Fruit fly (Drosophila melanogaster) whole organism, embryonic: ENCODE data around the gene Spn28Dc.

Experiments used
- Abd-B ChIP-seq: fragments of 200-800 bp; sonication (Bioruptor generic); optimal IDR thresholded peaks from 2 replicates; lab custom pipeline; 2018; ENCODE audit warnings: missing biosample characterization, mild to moderate bottlenecking, missing genetic modification characterization, moderate library complexity
- B-H2 ChIP-seq: fragments of 200-800 bp; sonication (Bioruptor generic); optimal IDR thresholded peaks from 2 replicates; lab custom pipeline; 2018; ENCODE audit warnings: missing biosample characterization, mild to moderate bottlenecking, missing genetic modification characterization
- CG11398 ChIP-seq: fragments of 200-800 bp; sonication (Bioruptor generic); optimal IDR thresholded peaks from 2 replicates; lab custom pipeline; 2016; ENCODE audit warnings: missing biosample characterization, missing genetic modification characterization
- CG11723 ChIP-seq: fragments of 200-800 bp; sonication (Bioruptor generic); optimal IDR thresholded peaks from 2 replicates; lab custom pipeline; 2017; ENCODE audit warnings: missing biosample characterization, mild to moderate bottlenecking, missing genetic modification characterization
- CG12942 ChIP-seq: fragments of 200-800 bp; sonication (Bioruptor generic); optimal IDR thresholded peaks from 3 replicates; lab custom pipeline; 2016; ENCODE audit warnings: missing biosample characterization, missing genetic modification characterization
- CG13287 ChIP-seq: fragments of 200-800 bp; sonication (Bioruptor generic); IDR thresholded peaks from 2 replicates; pipeline ENCODE4 v1.3.6; 2022; ENCODE audit warnings: missing biosample characterization, missing genetic modification characterization; ENCODE audit not compliant: partially characterized antibody
- CG13296 ChIP-seq: fragments of 200-800 bp; sonication (Bioruptor generic); optimal IDR thresholded peaks from 3 replicates; lab custom pipeline; 2018; ENCODE audit warnings: missing biosample characterization, mild to moderate bottlenecking, missing genetic modification characterization
- CG15696 ChIP-seq: fragments of 200-800 bp; sonication (Bioruptor generic); optimal IDR thresholded peaks from 2 replicates; lab custom pipeline; 2019; ENCODE audit warnings: missing biosample characterization, mild to moderate bottlenecking, missing genetic modification characterization, moderate library complexity
- CG1603 ChIP-seq: fragments of 200-800 bp; sonication (Bioruptor generic); optimal IDR thresholded peaks from 2 replicates; lab custom pipeline; 2019; ENCODE audit warnings: missing biosample characterization, mild to moderate bottlenecking, missing genetic modification characterization, moderate library complexity
- CG1792 ChIP-seq: fragments of 200-800 bp; sonication (Bioruptor generic); optimal IDR thresholded peaks from 2 replicates; lab custom pipeline; 2016; ENCODE audit warnings: missing biosample characterization, missing genetic modification characterization
- CG2712 ChIP-seq: fragments of 200-800 bp; optimal IDR thresholded peaks from 3 replicates; lab custom pipeline; 2019; ENCODE audit warnings: missing biosample characterization, mild to moderate bottlenecking, missing genetic modification characterization, moderate library complexity
- CG30403 ChIP-seq: fragments of 200-800 bp; sonication (Bioruptor generic); optimal IDR thresholded peaks from 3 replicates; lab custom pipeline; 2016; ENCODE audit warnings: missing biosample characterization, missing genetic modification characterization
- CG31441 ChIP-seq: fragments of 200-800 bp; sonication (Bioruptor generic); IDR thresholded peaks from 2 replicates; pipeline ENCODE4 v1.3.6; 2022; ENCODE audit warnings: missing biosample characterization, missing genetic modification characterization
- CG32532 ChIP-seq: fragments of 200-800 bp; sonication (Bioruptor generic); IDR thresholded peaks from 2 replicates; pipeline ENCODE4 v1.3.6; 2022; ENCODE audit warnings: missing biosample characterization, missing genetic modification characterization
- CG4617 ChIP-seq: fragments of 200-800 bp; sonication (Bioruptor generic); optimal IDR thresholded peaks from 3 replicates; lab custom pipeline; 2016; ENCODE audit warnings: missing biosample characterization, missing genetic modification characterization, borderline replicate concordance
- CG5245 ChIP-seq: fragments of 200-800 bp; sonication (Bioruptor generic); optimal IDR thresholded peaks from 3 replicates; lab custom pipeline; 2016; ENCODE audit warnings: missing biosample characterization, missing genetic modification characterization
- CG6175 ChIP-seq: fragments of 200-800 bp; sonication (Bioruptor generic); IDR thresholded peaks from 3 replicates; pipeline ENCODE4 v1.3.6; 2022; ENCODE audit warnings: missing biosample characterization, missing genetic modification characterization
- CG6654 ChIP-seq: fragments of 200-800 bp; sonication (Bioruptor generic); optimal IDR thresholded peaks from 2 replicates; lab custom pipeline; 2017; ENCODE audit warnings: missing biosample characterization, mild to moderate bottlenecking, missing genetic modification characterization
- CG6683 ChIP-seq: fragments of 200-800 bp; sonication (Bioruptor generic); optimal IDR thresholded peaks from 2 replicates; lab custom pipeline; 2017; ENCODE audit warnings: missing biosample characterization, mild to moderate bottlenecking, missing genetic modification characterization, missing genetic modification reagents
- CG7372 ChIP-seq: fragments of 200-800 bp; sonication (Bioruptor generic); IDR thresholded peaks from 2 replicates; pipeline ENCODE4 v1.3.6; 2022; ENCODE audit warnings: missing biosample characterization, missing genetic modification characterization
- CG8290 ChIP-seq, 3 experiments: fragments of 200-800 bp; sonication (Bioruptor generic); optimal IDR thresholded peaks; 2 replicates each; lab custom pipeline; 2016 to 2019; ENCODE audit warnings: missing biosample characterization in 3 of 3, missing genetic modification characterization in 3 of 3, mild to moderate bottlenecking in 2 of 3, moderate library complexity in 1 of 3
- CG8478 ChIP-seq: fragments of >200 bp; optimal IDR thresholded peaks from 2 replicates; lab custom pipeline; 2018
- CG9932 ChIP-seq: fragments of 200-800 bp; sonication (Bioruptor generic); IDR thresholded peaks from 2 replicates; pipeline ENCODE4 v1.3.6; 2022; ENCODE audit warnings: missing biosample characterization, missing genetic modification characterization
- CoRest ChIP-seq: fragments of 200-800 bp; sonication (Bioruptor generic); optimal IDR thresholded peaks from 3 replicates; lab custom pipeline; 2018; ENCODE audit warnings: missing biosample characterization, mild to moderate bottlenecking, missing genetic modification characterization, moderate library complexity
- Eip74EF ChIP-seq, 2 experiments: fragments of 200-800 bp in 1 of 2; fragments of >200 bp in 1 of 2; sonication (Bioruptor generic) in 1 of 2; optimal IDR thresholded peaks; 2 replicates each; lab custom pipeline; 2017 to 2019; ENCODE audit warnings: missing biosample characterization in 2 of 2, missing genetic modification characterization in 2 of 2, mild to moderate bottlenecking in 1 of 2, moderate library complexity in 1 of 2
- Ets97D ChIP-seq: fragments of 200-800 bp; sonication (Bioruptor generic); optimal IDR thresholded peaks from 3 replicates; lab custom pipeline; 2016; ENCODE audit warnings: missing biosample characterization, missing genetic modification characterization
- H15 ChIP-seq: fragments of 200-800 bp; sonication (Bioruptor generic); IDR thresholded peaks from 3 replicates; pipeline ENCODE4 v1.3.6; 2022; ENCODE audit warnings: missing biosample characterization, missing genetic modification characterization
- HmgZ ChIP-seq: fragments of 200-800 bp; sonication (Bioruptor generic); optimal IDR thresholded peaks from 2 replicates; lab custom pipeline; 2018; ENCODE audit warnings: missing biosample characterization, mild to moderate bottlenecking, missing genetic modification characterization
- Hmr ChIP-seq: fragments of 200-800 bp; sonication (Bioruptor generic); optimal IDR thresholded peaks from 3 replicates; lab custom pipeline; 2017; ENCODE audit warnings: mild to moderate bottlenecking, missing biosample characterization, missing genetic modification reagents, missing genetic modification characterization
- Sry-δ ChIP-seq: fragments of 200-800 bp; sonication (Bioruptor generic); optimal IDR thresholded peaks from 2 replicates; lab custom pipeline; 2016; ENCODE audit warnings: missing biosample characterization, missing genetic modification characterization
- Usf ChIP-seq: fragments of 200-800 bp; sonication (Bioruptor generic); optimal IDR thresholded peaks from 2 replicates; lab custom pipeline; 2017; ENCODE audit warnings: missing genotype, missing biosample characterization, missing genetic modification characterization
- ab ChIP-seq: fragments of 200-800 bp; sonication (Bioruptor generic); optimal IDR thresholded peaks from 2 replicates; lab custom pipeline; 2016; ENCODE audit warnings: missing biosample characterization, missing genetic modification characterization
- amos ChIP-seq: fragments of 200-800 bp; sonication (Bioruptor generic); IDR thresholded peaks from 2 replicates; pipeline ENCODE4 v1.3.6; 2022; ENCODE audit warnings: missing biosample characterization, missing genetic modification characterization; ENCODE audit not compliant: partially characterized antibody
- aop ChIP-seq: fragments of 200-800 bp; sonication (Bioruptor generic); IDR thresholded peaks from 2 replicates; pipeline ENCODE4 v1.3.6; 2022; ENCODE audit warnings: missing biosample characterization, missing genetic modification characterization
- bowl ChIP-seq: fragments of 200-800 bp; sonication (Bioruptor generic); IDR thresholded peaks from 2 replicates; pipeline ENCODE4 v1.3.6; 2022; ENCODE audit warnings: missing biosample characterization, missing genetic modification characterization
- dmrt11E ChIP-seq: fragments of 200-800 bp; sonication (Bioruptor generic); optimal IDR thresholded peaks from 3 replicates; lab custom pipeline; 2018; ENCODE audit warnings: missing biosample characterization, mild to moderate bottlenecking, missing genetic modification characterization, moderate library complexity
- dmrt99B ChIP-seq: fragments of 200-800 bp; sonication (Bioruptor generic); optimal IDR thresholded peaks from 2 replicates; lab custom pipeline; 2018; ENCODE audit warnings: missing biosample characterization, mild to moderate bottlenecking, missing genetic modification characterization, moderate library complexity
- ems ChIP-seq: fragments of 200-800 bp; sonication (Bioruptor generic); optimal IDR thresholded peaks from 3 replicates; lab custom pipeline; 2016; ENCODE audit warnings: missing biosample characterization, missing genetic modification characterization
- gem ChIP-seq: fragments of 200-800 bp; sonication (Bioruptor generic); optimal IDR thresholded peaks from 2 replicates; lab custom pipeline; 2019; ENCODE audit warnings: missing biosample characterization, mild to moderate bottlenecking, missing genetic modification characterization, moderate library complexity
- ind ChIP-seq: fragments of 200-800 bp; sonication (Bioruptor generic); optimal IDR thresholded peaks from 3 replicates; lab custom pipeline; 2016; ENCODE audit warnings: missing biosample characterization, missing genetic modification characterization
- insv ChIP-seq, 2 experiments: fragments of 200-800 bp; sonication (Bioruptor generic); optimal IDR thresholded peaks; 3 replicates each; lab custom pipeline; 2016 to 2018; ENCODE audit warnings: missing biosample characterization in 2 of 2, missing genetic modification characterization in 2 of 2
- nom ChIP-seq: fragments of 200-800 bp; sonication (Bioruptor generic); optimal IDR thresholded peaks from 2 replicates; lab custom pipeline; 2017; ENCODE audit warnings: missing biosample characterization, missing genetic modification characterization, mild to moderate bottlenecking, moderate library complexity, missing genetic modification reagents
- org-1 ChIP-seq: fragments of 200-800 bp; sonication (Bioruptor generic); optimal IDR thresholded peaks from 2 replicates; lab custom pipeline; 2017; ENCODE audit warnings: missing biosample characterization, missing genetic modification characterization
- prd ChIP-seq, 3 experiments: fragments of >200 bp in 2 of 3; fragments of 200-800 bp in 1 of 3; sonication (Bioruptor generic) in 1 of 3; optimal IDR thresholded peaks in 2 of 3; IDR thresholded peaks in 1 of 3; 2 replicates in 2 of 3; 3 replicates in 1 of 3; pipeline versions ENCODE4 v1.3.6 to Lab custom; 2017 to 2022; ENCODE audit warnings: missing biosample characterization in 1 of 3, missing genetic modification characterization in 1 of 3
- sob ChIP-seq: fragments of 200-800 bp; sonication (Bioruptor generic); IDR thresholded peaks from 2 replicates; pipeline ENCODE4 v1.3.6; 2022; ENCODE audit warnings: missing biosample characterization, missing genetic modification characterization
- ssp ChIP-seq: fragments of 200-800 bp; sonication (Bioruptor generic); IDR thresholded peaks from 2 replicates; pipeline ENCODE4 v1.3.6; 2022; ENCODE audit warnings: missing biosample characterization, missing genetic modification characterization
- trem ChIP-seq: fragments of 200-800 bp; optimal IDR thresholded peaks from 3 replicates; lab custom pipeline; 2019; ENCODE audit warnings: missing biosample characterization, mild to moderate bottlenecking, missing genetic modification characterization, moderate library complexity
- twi ChIP-seq: fragments of 200-800 bp; optimal IDR thresholded peaks from 2 replicates; lab custom pipeline; 2019; ENCODE audit warnings: missing biosample characterization, mild to moderate bottlenecking, missing genetic modification characterization, moderate library complexity
- unc-4 ChIP-seq: fragments of 200-800 bp; sonication (Bioruptor generic); IDR thresholded peaks from 2 replicates; pipeline ENCODE4 v1.3.6; 2022; ENCODE audit warnings: missing biosample characterization, missing genetic modification characterization; ENCODE audit not compliant: partially characterized antibody
- vfl ChIP-seq: fragments of 200-800 bp; sonication (Bioruptor generic); optimal IDR thresholded peaks from 2 replicates; lab custom pipeline; 2016; ENCODE audit warnings: missing biosample characterization, missing genetic modification characterization

The Spn28Dc gene

dm6 chr2L:7998655-7999054 is 8.4 kb downstream of the Spn28Dc start, which contains the start of gene Sirup (continued):
- TF ChIP-seq CG12942 (GFP tag; lab: Kevin White, UChicago): no peak
- TF ChIP-seq ind: no peak
- TF ChIP-seq CG11398 (GFP tag; lab: Kevin White, UChicago): no peak
- TF ChIP-seq gem (tag; lab: Kevin White, UChicago): no peak
- TF ChIP-seq unc-4: peak; percentile 39
- TF ChIP-seq sob (GFP tag; lab: Robert Waterston, UW): peak; percentile 68
- peak; percentile 31 for TF ChIP-seq CG2712 (tag; lab: Kevin White, UChicago)
- TF ChIP-seq CG13287: peak; percentile 59
- peak; percentile 3 for TF ChIP-seq CG4617 (GFP tag; lab: Kevin White, UChicago)
- TF ChIP-seq CG11723 (GFP tag; lab: Kevin White, UChicago): no peak
- TF ChIP-seq CoRest (tag; lab: Kevin White, UChicago): peak; percentile 32
- no peak for TF ChIP-seq CG6175 (GFP tag; lab: Robert Waterston, UW)
- TF ChIP-seq bowl (GFP tag; lab: Robert Waterston, UW): no peak
- TF ChIP-seq Abd-B (GFP tag; lab: Kevin White, UChicago): peak; percentile 85
- peak in 1 of 2 experiments; percentile 19 for TF ChIP-seq insv (GFP tag; optimal IDR thresholded peaks at IDR 0.05; lab: Kevin White, UChicago)
- TF ChIP-seq trem (tag; lab: Kevin White, UChicago): peak; percentile 54
- no peak for TF ChIP-seq dmrt11E (tag; lab: Kevin White, UChicago)
- TF ChIP-seq aop: no peak
- TF ChIP-seq Usf (GFP tag; lab: Kevin White, UChicago): no peak
- peak; percentile 60 for TF ChIP-seq CG1603 (tag; lab: Kevin White, UChicago)
- TF ChIP-seq CG6654: no peak
- TF ChIP-seq org-1: no peak
- TF ChIP-seq ab: no peak
- TF ChIP-seq twi (tag; lab: Kevin White, UChicago): peak; percentile 83
- 0 out of 2 replicates have a peak, but pooled peaks have one; percentile 20 for TF ChIP-seq CG32532 (GFP tag; lab: Robert Waterston, UW)
- no peak for TF ChIP-seq CG6683 (GFP tag; lab: Kevin White, UChicago)
- no peak for TF ChIP-seq CG31441
- peak; percentile 38 for TF ChIP-seq CG9932 (GFP tag; lab: Robert Waterston, UW)
- TF ChIP-seq Hmr (GFP tag; lab: Kevin White, UChicago): peak; percentile 56
- no peak for TF ChIP-seq dmrt99B (tag; lab: Kevin White, UChicago)
- TF ChIP-seq amos (GFP tag; lab: Robert Waterston, UW): peak; percentile 62; the same call in 1 of the 2 replicates
- TF ChIP-seq H15 (GFP tag; lab: Robert Waterston, UW): no peak
- TF ChIP-seq Ets97D (GFP tag; lab: Kevin White, UChicago): peak; percentile 76
- no peak for TF ChIP-seq CG13296 (GFP tag; lab: Kevin White, UChicago)
- peak; percentile 40; the same call in 1 of the 2 replicates for TF ChIP-seq CG7372
- no peak for TF ChIP-seq CG15696
- peak; percentile 58 for TF ChIP-seq nom (GFP tag; lab: Kevin White, UChicago)
- TF ChIP-seq vfl: no peak
- no peak for TF ChIP-seq prd (optimal IDR thresholded peaks at IDR 0.05; lab: Kevin White, UChicago)
- peak; percentile 19; the same call in 1 of the 3 replicates for TF ChIP-seq prd (GFP tag; IDR thresholded peaks at IDR 0.05; lab: Robert Waterston, UW)
- TF ChIP-seq CG5245 (GFP tag; lab: Kevin White, UChicago): no peak
- TF ChIP-seq CG8290 (GFP tag; optimal IDR thresholded peaks at IDR 0.05; lab: Kevin White, UChicago): no peak
- TF ChIP-seq CG8290 (tag; optimal IDR thresholded peaks at IDR 0.05; lab: Kevin White, UChicago): peak in 1 of 2 experiments; percentile 28
- no peak for TF ChIP-seq ems (GFP tag; lab: Kevin White, UChicago)
- peak; percentile 19; the same call in 1 of the 2 replicates for TF ChIP-seq ssp (GFP tag; lab: Robert Waterston, UW)
- TF ChIP-seq CG1792 (GFP tag; lab: Kevin White, UChicago): no peak
- TF ChIP-seq HmgZ (tag; lab: Kevin White, UChicago): peak; percentile 52
- no peak for TF ChIP-seq Eip74EF (GFP tag; optimal IDR thresholded peaks at IDR 0.05; lab: Kevin White, UChicago)
- TF ChIP-seq CG30403 (GFP tag; lab: Kevin White, UChicago): no peak
- no peak for TF ChIP-seq B-H2
- TF ChIP-seq Sry-δ: peak; percentile 60
- TF ChIP-seq CG8478 (lab: Kevin White, UChicago): peak; percentile 18
